Worm (Caenorhabditis elegans) whole organism, L1 larva: Measurements from ENCODE around the gene sdz-32.

Experiments
- fos-1 ChIP-seq: fragments of 150-350 bp; optimal IDR thresholded peaks from 2 replicates; lab custom pipeline; 2014; ENCODE audit warnings: missing biosample characterization, missing genetic modification characterization
- ztf-11 ChIP-seq, 2 experiments: sonication (generic microtip); optimal IDR thresholded peaks; 2 replicates each; lab custom pipeline; 2016 to 2017; ENCODE audit warnings: missing genetic modification characterization in 2 of 2, missing biosample characterization in 1 of 2, missing compliant biosample characterization in 1 of 2

DNA sequence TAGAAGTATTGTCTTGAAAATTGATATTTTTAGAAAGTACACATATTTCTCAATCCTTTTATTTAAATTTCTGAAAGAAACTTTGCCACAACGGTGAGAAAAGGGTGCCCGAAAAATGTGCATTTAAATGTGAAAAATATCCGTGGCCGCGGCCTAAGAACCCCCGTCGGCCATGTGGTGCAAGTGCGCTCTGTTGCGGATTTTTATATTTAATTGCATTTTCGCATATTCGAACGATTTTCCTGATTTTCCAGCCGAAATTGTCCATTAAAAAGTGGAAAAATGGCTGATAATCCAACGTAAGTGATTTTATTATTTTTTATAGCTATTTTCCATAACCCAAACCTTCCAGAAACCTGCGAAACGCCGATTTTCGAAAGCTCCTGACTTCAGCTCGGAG lies 8.4 kb downstream of the sdz-32 start, which contains the start of gene smu-2:
- TF ChIP-seq ztf-11 (tag; optimal IDR thresholded peaks at IDR 0.05; lab: Kevin White, UChicago) (peak in 1 of 2 experiments; percentile 77), fos-1 (no peak)
